Fruit fly (Drosophila melanogaster) whole organism, embryonic: ENCODE results near the gene CtsF.

Source experiments
- ATbp ChIP-seq: fragments of 200-800 bp; sonication (Bioruptor generic); optimal IDR thresholded peaks from 2 replicates; lab custom pipeline; 2017; ENCODE audit warnings: missing biosample characterization, mild to moderate bottlenecking, missing genetic modification characterization, missing genetic modification reagents
- BtbVII ChIP-seq: fragments of 200-800 bp; sonication (Bioruptor generic); optimal IDR thresholded peaks from 3 replicates; lab custom pipeline; 2017; ENCODE audit warnings: missing biosample characterization, mild to moderate bottlenecking, missing genetic modification characterization
- CG10431 ChIP-seq: fragments of 200-800 bp; sonication (Bioruptor generic); optimal IDR thresholded peaks from 3 replicates; lab custom pipeline; 2018; ENCODE audit warnings: missing biosample characterization, mild to moderate bottlenecking, missing genetic modification characterization
- CG11093 ChIP-seq: fragments of 200-800 bp; sonication (Bioruptor generic); IDR thresholded peaks from 3 replicates; pipeline ENCODE4 v1.3.6; 2022; ENCODE audit warnings: missing biosample characterization, missing genetic modification characterization
- CG12071 ChIP-seq: fragments of 200-800 bp; sonication (Bioruptor generic); optimal IDR thresholded peaks from 3 replicates; lab custom pipeline; 2018; ENCODE audit warnings: missing biosample characterization, mild to moderate bottlenecking, missing genetic modification characterization
- CG1233 ChIP-seq: fragments of 200-800 bp; sonication (Bioruptor generic); optimal IDR thresholded peaks from 4 replicates; lab custom pipeline; 2018; ENCODE audit warnings: missing biosample characterization, mild to moderate bottlenecking, missing genetic modification characterization
- CG15696 ChIP-seq: fragments of 200-800 bp; sonication (Bioruptor generic); optimal IDR thresholded peaks from 2 replicates; lab custom pipeline; 2019; ENCODE audit warnings: missing biosample characterization, mild to moderate bottlenecking, missing genetic modification characterization, moderate library complexity
- CG17328 ChIP-seq: fragments of 200-800 bp; sonication (Bioruptor generic); IDR thresholded peaks from 2 replicates; pipeline ENCODE4 v1.3.6; 2022; ENCODE audit warnings: missing biosample characterization, missing genetic modification characterization
- CG17802 ChIP-seq: fragments of 200-800 bp; sonication (Bioruptor generic); optimal IDR thresholded peaks from 2 replicates; lab custom pipeline; 2018; ENCODE audit warnings: missing biosample characterization, mild to moderate bottlenecking, missing genetic modification characterization, moderate library complexity
- CG2712 ChIP-seq: fragments of 200-800 bp; optimal IDR thresholded peaks from 3 replicates; lab custom pipeline; 2019; ENCODE audit warnings: missing biosample characterization, mild to moderate bottlenecking, missing genetic modification characterization, moderate library complexity
- CG3407 ChIP-seq: fragments of 200-800 bp; sonication (Bioruptor generic); optimal IDR thresholded peaks from 2 replicates; lab custom pipeline; 2018; ENCODE audit warnings: missing biosample characterization, mild to moderate bottlenecking, missing genetic modification characterization
- CG3847 ChIP-seq: fragments of 200-800 bp; sonication (Bioruptor generic); IDR thresholded peaks from 2 replicates; pipeline ENCODE4 v1.3.6; 2022; ENCODE audit warnings: missing biosample characterization, missing genetic modification characterization
- CG4707 ChIP-seq: fragments of 200-800 bp; sonication (Bioruptor generic); optimal IDR thresholded peaks from 2 replicates; lab custom pipeline; 2018; ENCODE audit warnings: missing biosample characterization, mild to moderate bottlenecking, missing genetic modification characterization, moderate library complexity
- CG4820 ChIP-seq: fragments of 200-800 bp; sonication (Bioruptor generic); optimal IDR thresholded peaks from 3 replicates; lab custom pipeline; 2016; ENCODE audit warnings: missing biosample characterization, missing genetic modification characterization
- CG6254 ChIP-seq: fragments of 200-800 bp; sonication (Bioruptor generic); optimal IDR thresholded peaks from 3 replicates; lab custom pipeline; 2017; ENCODE audit warnings: mild to moderate bottlenecking, missing biosample characterization, missing genetic modification reagents, missing genetic modification characterization
- CG7963 ChIP-seq: fragments of 200-800 bp; sonication (Bioruptor generic); IDR thresholded peaks from 3 replicates; pipeline ENCODE4 v1.3.6; 2022; ENCODE audit warnings: missing biosample characterization, missing genetic modification characterization; ENCODE audit not compliant: partially characterized antibody
- CG9437 ChIP-seq: fragments of 200-800 bp; sonication (Bioruptor generic); optimal IDR thresholded peaks from 2 replicates; lab custom pipeline; 2018; ENCODE audit warnings: missing biosample characterization, mild to moderate bottlenecking, missing genetic modification characterization
- Camta ChIP-seq: fragments of 200-800 bp; sonication (Bioruptor generic); optimal IDR thresholded peaks from 2 replicates; lab custom pipeline; 2016; ENCODE audit warnings: missing biosample characterization, missing genetic modification characterization
- CkIIα-i1 ChIP-seq: fragments of 200-800 bp; sonication (Bioruptor generic); IDR thresholded peaks from 2 replicates; pipeline ENCODE4 v1.3.6; 2022; ENCODE audit warnings: missing biosample characterization, missing genetic modification characterization
- Eip74EF ChIP-seq, 2 experiments: fragments of 200-800 bp in 1 of 2; fragments of >200 bp in 1 of 2; sonication (Bioruptor generic) in 1 of 2; optimal IDR thresholded peaks; 2 replicates each; lab custom pipeline; 2017 to 2019; ENCODE audit warnings: missing biosample characterization in 2 of 2, missing genetic modification characterization in 2 of 2, mild to moderate bottlenecking in 1 of 2, moderate library complexity in 1 of 2
- HHEX ChIP-seq: fragments of 200-800 bp; sonication (Bioruptor generic); optimal IDR thresholded peaks from 3 replicates; lab custom pipeline; 2017; ENCODE audit warnings: missing biosample characterization, mild to moderate bottlenecking, missing genetic modification characterization, missing genetic modification reagents
- Hmx ChIP-seq: fragments of 200-800 bp; sonication (Bioruptor generic); optimal IDR thresholded peaks from 2 replicates; lab custom pipeline; 2016; ENCODE audit warnings: missing biosample characterization, missing genetic modification characterization
- Lpt ChIP-seq: fragments of >200 bp; optimal IDR thresholded peaks from 2 replicates; lab custom pipeline; 2018; ENCODE audit warnings: missing biosample characterization, missing genetic modification characterization
- Meics ChIP-seq: fragments of 200-800 bp; sonication (Bioruptor generic); optimal IDR thresholded peaks from 2 replicates; lab custom pipeline; 2017; ENCODE audit warnings: missing biosample characterization, mild to moderate bottlenecking, missing genetic modification characterization
- PHDP ChIP-seq: fragments of 200-800 bp; sonication (Bioruptor generic); optimal IDR thresholded peaks from 3 replicates; lab custom pipeline; 2018; ENCODE audit warnings: missing biosample characterization, mild to moderate bottlenecking, missing genetic modification characterization, moderate library complexity
- aop ChIP-seq: fragments of 200-800 bp; sonication (Bioruptor generic); IDR thresholded peaks from 2 replicates; pipeline ENCODE4 v1.3.6; 2022; ENCODE audit warnings: missing biosample characterization, missing genetic modification characterization
- bcd ChIP-seq: fragments of 200-800 bp; sonication (Bioruptor generic); optimal IDR thresholded peaks from 2 replicates; lab custom pipeline; 2017; ENCODE audit warnings: missing biosample characterization, mild to moderate bottlenecking, missing genetic modification characterization
- br ChIP-seq: fragments of >200 bp; optimal IDR thresholded peaks from 2 replicates; lab custom pipeline; 2017
- crol ChIP-seq: fragments of 200-800 bp; sonication (Bioruptor generic); IDR thresholded peaks from 2 replicates; pipeline ENCODE4 v1.3.6; 2022; ENCODE audit warnings: missing biosample characterization, missing genetic modification characterization
- da ChIP-seq: fragments of 200-800 bp; sonication (Bioruptor generic); optimal IDR thresholded peaks from 2 replicates; lab custom pipeline; 2016; ENCODE audit warnings: missing biosample characterization, missing genetic modification characterization
- ems ChIP-seq: fragments of 200-800 bp; sonication (Bioruptor generic); optimal IDR thresholded peaks from 3 replicates; lab custom pipeline; 2016; ENCODE audit warnings: missing biosample characterization, missing genetic modification characterization
- esg ChIP-seq: fragments of 200-800 bp; sonication (Bioruptor generic); conservative IDR thresholded peaks from 2 replicates; pipeline ENCODE4 v1.3.6; 2022; ENCODE audit warnings: missing biosample characterization, missing genetic modification characterization
- eve ChIP-seq, 2 experiments: fragments of >200 bp; optimal IDR thresholded peaks; 2 replicates each; lab custom pipeline; 2017; ENCODE audit warnings: missing biosample characterization in 2 of 2, missing genetic modification characterization in 2 of 2
- gfzf ChIP-seq: fragments of 200-800 bp; sonication (Bioruptor generic); optimal IDR thresholded peaks from 2 replicates; lab custom pipeline; 2016; ENCODE audit warnings: missing biosample characterization, mild to moderate bottlenecking, missing genetic modification characterization, moderate library complexity
- gsb ChIP-seq: fragments of 200-800 bp; sonication (Bioruptor generic); IDR thresholded peaks from 2 replicates; pipeline ENCODE4 v1.3.6; 2022; ENCODE audit warnings: missing biosample characterization, missing genetic modification characterization
- ham ChIP-seq: fragments of 200-800 bp; sonication (Bioruptor generic); IDR thresholded peaks from 2 replicates; pipeline ENCODE4 v1.3.6; 2022; ENCODE audit warnings: missing biosample characterization, missing genetic modification characterization
- jumu ChIP-seq: fragments of 200-800 bp; sonication (Bioruptor generic); optimal IDR thresholded peaks from 3 replicates; lab custom pipeline; 2016; ENCODE audit warnings: missing biosample characterization, missing genetic modification characterization
- knrl ChIP-seq: fragments of 200-800 bp; sonication (Bioruptor generic); IDR thresholded peaks from 3 replicates; pipeline ENCODE4 v1.3.6; 2022; ENCODE audit warnings: missing biosample characterization, missing genetic modification characterization; ENCODE audit not compliant: partially characterized antibody
- nau ChIP-seq: fragments of 200-800 bp; sonication (Bioruptor generic); optimal IDR thresholded peaks from 3 replicates; lab custom pipeline; 2017; ENCODE audit warnings: missing biosample characterization, mild to moderate bottlenecking, missing genetic modification characterization, missing genetic modification reagents
- pho ChIP-seq: fragments of 200-800 bp; sonication (Bioruptor generic); optimal IDR thresholded peaks from 2 replicates; lab custom pipeline; 2016; ENCODE audit warnings: missing biosample characterization, missing genetic modification characterization
- pita ChIP-seq: fragments of 200-800 bp; sonication (Bioruptor generic); optimal IDR thresholded peaks from 2 replicates; lab custom pipeline; 2017; ENCODE audit warnings: missing biosample characterization, mild to moderate bottlenecking, missing genetic modification characterization
- pzg ChIP-seq: fragments of 200-800 bp; sonication (Bioruptor generic); optimal IDR thresholded peaks from 3 replicates; lab custom pipeline; 2018; ENCODE audit warnings: missing biosample characterization, mild to moderate bottlenecking, missing genetic modification characterization, moderate library complexity
- slbo ChIP-seq: fragments of 200-800 bp; sonication (Bioruptor generic); IDR thresholded peaks from 2 replicates; pipeline ENCODE4 v1.3.6; 2022; ENCODE audit warnings: missing biosample characterization, missing genetic modification characterization
- tap ChIP-seq: fragments of 200-800 bp; optimal IDR thresholded peaks from 3 replicates; lab custom pipeline; 2019; ENCODE audit warnings: missing biosample characterization, mild to moderate bottlenecking, missing genetic modification characterization, moderate library complexity
- tio ChIP-seq: fragments of 200-800 bp; sonication (Bioruptor generic); optimal IDR thresholded peaks from 2 replicates; lab custom pipeline; 2017; ENCODE audit warnings: missing biosample characterization, missing genetic modification characterization, inconsistent platforms
- ttk ChIP-seq: fragments of 200-800 bp; sonication (Bioruptor generic); IDR thresholded peaks from 2 replicates; pipeline ENCODE4 v2.1.2; 2022; ENCODE audit warnings: missing biosample characterization, missing genetic modification characterization
- tup ChIP-seq: fragments of 200-800 bp; sonication (Bioruptor generic); optimal IDR thresholded peaks from 2 replicates; lab custom pipeline; 2016; ENCODE audit warnings: missing biosample characterization, mild to moderate bottlenecking, missing genetic modification characterization, moderate library complexity
- wdn ChIP-seq: fragments of 200-800 bp; sonication (Bioruptor generic); IDR thresholded peaks from 2 replicates; pipeline ENCODE4 v1.3.6; 2022; ENCODE audit warnings: missing biosample characterization, missing genetic modification characterization
- yki ChIP-seq: fragments of >200 bp; optimal IDR thresholded peaks from 3 replicates; lab custom pipeline; 2018
- zfh2 ChIP-seq: fragments of 200-800 bp; sonication (Bioruptor generic); optimal IDR thresholded peaks from 2 replicates; lab custom pipeline; 2016; ENCODE audit warnings: missing biosample characterization, missing genetic modification characterization

Gene CtsF

dm6 chr3R:5211901-5212758, 39.4 kb downstream of the CtsF start (continued):
- TF ChIP-seq esg (0 out of 2 replicates have a peak, but pooled peaks have one; percentile 21), ham (no peak), Lpt (GFP tag; lab: Kevin White, UChicago) (peak; percentile 5), gsb (GFP tag; lab: Robert Waterston, UW) (no peak), eve (GFP tag; optimal IDR thresholded peaks at IDR 0.05; lab: Kevin White, UChicago) (peak; percentile 87 to 88), ems (GFP tag; lab: Kevin White, UChicago) (peak; percentile 63), HHEX (GFP tag; lab: Kevin White, UChicago) (peak; percentile 24), zfh2 (GFP tag; lab: Kevin White, UChicago) (no peak), CG10431 (GFP tag; lab: Kevin White, UChicago) (peak; percentile 33), crol (GFP tag; lab: Robert Waterston, UW) (no peak), tio (peak; percentile 74), CG4820 (GFP tag; lab: Kevin White, UChicago) (peak; percentile 78), CG12071 (no peak), CG17802 (peak; percentile 51), pho (GFP tag; lab: Kevin White, UChicago) (no peak), BtbVII (GFP tag; lab: Kevin White, UChicago) (no peak), tup (GFP tag; lab: Kevin White, UChicago) (no peak), da (GFP tag; lab: Kevin White, UChicago) (peak; percentile 34), Meics (GFP tag; lab: Kevin White, UChicago) (peak; percentile 6), CG17328 (GFP tag; lab: Robert Waterston, UW) (peak; percentile 82), wdn (GFP tag; lab: Robert Waterston, UW) (no peak), CG3407 (GFP tag; lab: Kevin White, UChicago) (peak; percentile 55), CG15696 (peak; percentile 99), PHDP (tag; lab: Kevin White, UChicago) (peak; percentile 8), tap (tag; lab: Kevin White, UChicago) (peak; percentile 48), CG9437 (GFP tag; lab: Kevin White, UChicago) (peak; percentile 3), CG1233 (peak; percentile 82), Eip74EF (GFP tag; optimal IDR thresholded peaks at IDR 0.05; lab: Kevin White, UChicago) (no peak), CG6254 (GFP tag; lab: Kevin White, UChicago) (peak; percentile 78), Camta (peak; percentile 72), CG4707 (peak; percentile 63), pzg (no peak), CG3847 (GFP tag; lab: Robert Waterston, UW) (no peak), CkIIα-i1 (GFP tag; lab: Robert Waterston, UW) (no peak), CG2712 (tag; lab: Kevin White, UChicago) (peak; percentile 95), bcd (GFP tag; lab: Kevin White, UChicago) (peak; percentile 37), yki (lab: Kevin White, UChicago) (no peak), br (lab: Kevin White, UChicago) (no peak), slbo (GFP tag; lab: Robert Waterston, UW) (no peak), ttk (no peak; the same call in 1 of the 2 replicates), aop (GFP tag; lab: Robert Waterston, UW) (no peak), Hmx (GFP tag; lab: Kevin White, UChicago) (no peak), nau (GFP tag; lab: Kevin White, UChicago) (no peak), pita (GFP tag; lab: Kevin White, UChicago) (no peak), ATbp (peak; percentile 39), knrl (GFP tag; lab: Robert Waterston, UW) (no peak), CG7963 (no peak), CG11093 (GFP tag; lab: Robert Waterston, UW) (peak; percentile 41; the same call in 1 of the 3 replicates), jumu (GFP tag; lab: Kevin White, UChicago) (peak; percentile 84), gfzf (GFP tag; lab: Kevin White, UChicago) (no peak)
